Worm (Caenorhabditis elegans): ENCODE data around the gene C43C3.4.

DNA sequence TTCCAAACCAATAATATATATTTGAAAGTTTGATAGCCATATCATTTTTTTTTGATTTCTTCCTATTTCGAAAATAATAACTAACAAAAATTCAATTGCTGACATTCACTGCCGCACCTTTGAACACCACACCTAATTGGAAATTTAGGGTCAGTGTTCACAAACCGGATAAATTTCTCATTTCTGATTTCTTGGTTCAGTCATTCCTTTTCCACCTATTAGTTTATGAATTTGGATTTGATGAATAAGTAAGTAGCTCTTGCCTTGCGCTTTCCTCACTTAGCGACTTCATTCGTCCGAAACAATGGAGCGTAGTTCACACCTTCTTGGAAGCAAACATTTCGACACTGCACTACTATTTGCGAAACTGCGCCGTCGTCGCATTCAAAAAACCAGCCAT lies 31.4 kb upstream of the C43C3.4 start, which contains the start of gene F15G9.1:
- no peak for TF ChIP-seq lin-11 (tag; optimal IDR thresholded peaks at IDR 0.05)
- TF ChIP-seq ceh-16 (tag; optimal IDR thresholded peaks at IDR 0.05) = no peak
- TF ChIP-seq unc-55 (GFP tag; optimal IDR thresholded peaks at IDR 0.05) = no peak
- TF ChIP-seq sem-4 (tag; optimal IDR thresholded peaks at IDR 0.05) = no peak
- TF ChIP-seq skn-1 (tag; optimal IDR thresholded peaks at IDR 0.05) = no peak
- TF ChIP-seq nhr-77 (tag; optimal IDR thresholded peaks at IDR 0.05) = no peak
- TF ChIP-seq lin-13 (GFP tag; optimal IDR thresholded peaks at IDR 0.05) = no peak
